Fruit fly (Drosophila melanogaster) whole organism, embryonic: ENCODE measurements around the gene Spc105R.
A peak's percentile ranks its signal among the peaks of the same experiment; 100 is the strongest.

Experiments
- Ada2b ChIP-seq: fragments of 200-800 bp; sonication (Bioruptor generic); IDR thresholded peaks from 2 replicates; pipeline ENCODE4 v1.3.6; 2022; ENCODE audit warnings: missing biosample characterization, missing genetic modification characterization
- Asciz ChIP-seq: fragments of 200-800 bp; sonication (Bioruptor generic); optimal IDR thresholded peaks from 2 replicates; lab custom pipeline; 2017; ENCODE audit warnings: missing biosample characterization, mild to moderate bottlenecking, missing genetic modification characterization, missing genetic modification reagents
- Atf6 ChIP-seq: fragments of 200-800 bp; sonication (Bioruptor generic); IDR thresholded peaks from 2 replicates; pipeline ENCODE4 v1.3.6; 2022; ENCODE audit warnings: missing biosample characterization, missing genetic modification characterization
- CG10366 ChIP-seq: fragments of 200-800 bp; sonication (Bioruptor generic); IDR thresholded peaks from 2 replicates; pipeline ENCODE4 v1.3.6; 2022; ENCODE audit warnings: missing biosample characterization, missing genetic modification characterization
- CG10565 ChIP-seq: fragments of 200-800 bp; sonication (Bioruptor generic); optimal IDR thresholded peaks from 3 replicates; lab custom pipeline; 2016; ENCODE audit warnings: missing biosample characterization, mild to moderate bottlenecking, missing genetic modification characterization
- CG11695 ChIP-seq: fragments of 200-800 bp; sonication (Bioruptor generic); IDR thresholded peaks from 3 replicates; pipeline ENCODE4 v1.3.6; 2022; ENCODE audit warnings: missing biosample characterization, missing genetic modification characterization
- CG12071 ChIP-seq: fragments of 200-800 bp; sonication (Bioruptor generic); optimal IDR thresholded peaks from 3 replicates; lab custom pipeline; 2018; ENCODE audit warnings: missing biosample characterization, mild to moderate bottlenecking, missing genetic modification characterization
- CG12104 ChIP-seq: fragments of 200-800 bp; sonication (Bioruptor generic); optimal IDR thresholded peaks from 3 replicates; lab custom pipeline; 2016; ENCODE audit warnings: missing biosample characterization, missing genetic modification characterization
- CG14441 ChIP-seq: fragments of 200-800 bp; sonication (Bioruptor generic); IDR thresholded peaks from 2 replicates; pipeline ENCODE4 v1.3.6; 2022; ENCODE audit warnings: missing biosample characterization, missing genetic modification characterization
- CG18599 ChIP-seq: fragments of 200-800 bp; sonication (Bioruptor generic); optimal IDR thresholded peaks from 3 replicates; lab custom pipeline; 2017; ENCODE audit warnings: missing biosample characterization, missing genetic modification characterization, mild to moderate bottlenecking, moderate library complexity, missing genetic modification reagents
- CG2889 ChIP-seq: fragments of 200-800 bp; sonication (Bioruptor generic); IDR thresholded peaks from 3 replicates; pipeline ENCODE4 v1.3.6; 2022; ENCODE audit warnings: missing biosample characterization, missing genetic modification characterization
- CG31388 ChIP-seq: fragments of 200-800 bp; sonication (Bioruptor generic); optimal IDR thresholded peaks from 2 replicates; lab custom pipeline; 2016; ENCODE audit warnings: missing biosample characterization, missing genetic modification characterization
- CG31441 ChIP-seq: fragments of 200-800 bp; sonication (Bioruptor generic); IDR thresholded peaks from 2 replicates; pipeline ENCODE4 v1.3.6; 2022; ENCODE audit warnings: missing biosample characterization, missing genetic modification characterization
- CG3281 ChIP-seq: fragments of 200-800 bp; sonication (Bioruptor generic); optimal IDR thresholded peaks from 3 replicates; lab custom pipeline; 2017; ENCODE audit warnings: missing biosample characterization, mild to moderate bottlenecking, missing genetic modification characterization
- CG34376 ChIP-seq: fragments of 200-800 bp; sonication (Bioruptor generic); optimal IDR thresholded peaks from 2 replicates; lab custom pipeline; 2018; ENCODE audit warnings: missing biosample characterization, mild to moderate bottlenecking, missing genetic modification characterization
- CG3838 ChIP-seq: fragments of 200-800 bp; sonication (Bioruptor generic); optimal IDR thresholded peaks from 3 replicates; lab custom pipeline; 2016; ENCODE audit warnings: missing biosample characterization, missing genetic modification characterization
- CG3995 ChIP-seq: fragments of 200-800 bp; sonication (Bioruptor generic); optimal IDR thresholded peaks from 3 replicates; lab custom pipeline; 2016; ENCODE audit warnings: missing biosample characterization, missing genetic modification characterization
- CG4424 ChIP-seq: fragments of 200-800 bp; sonication (Bioruptor generic); optimal IDR thresholded peaks from 3 replicates; lab custom pipeline; 2016; ENCODE audit warnings: missing biosample characterization, missing genetic modification characterization
- CG8290 ChIP-seq, 3 experiments: fragments of 200-800 bp; sonication (Bioruptor generic); optimal IDR thresholded peaks; 2 replicates each; lab custom pipeline; 2016 to 2019; ENCODE audit warnings: missing biosample characterization in 3 of 3, missing genetic modification characterization in 3 of 3, mild to moderate bottlenecking in 2 of 3, moderate library complexity in 1 of 3
- CHES-1-like ChIP-seq: fragments of 200-800 bp; sonication (Bioruptor generic); optimal IDR thresholded peaks from 2 replicates; lab custom pipeline; 2016; ENCODE audit warnings: missing biosample characterization, missing genetic modification characterization
- Ets65A ChIP-seq: fragments of 200-800 bp; sonication (Bioruptor generic); peaks from one replicate; lab custom pipeline; 2016; ENCODE audit warnings: missing biosample characterization, missing genetic modification characterization
- Hand ChIP-seq: fragments of 200-800 bp; sonication (Bioruptor generic); optimal IDR thresholded peaks from 2 replicates; lab custom pipeline; 2017; ENCODE audit warnings: mild to moderate bottlenecking, missing biosample characterization, missing genetic modification reagents, missing genetic modification characterization
- Hmx ChIP-seq: fragments of 200-800 bp; sonication (Bioruptor generic); optimal IDR thresholded peaks from 2 replicates; lab custom pipeline; 2016; ENCODE audit warnings: missing biosample characterization, missing genetic modification characterization
- Hr3 ChIP-seq: fragments of 200-800 bp; sonication (Bioruptor generic); optimal IDR thresholded peaks from 3 replicates; lab custom pipeline; 2016; ENCODE audit warnings: missing biosample characterization, missing genetic modification characterization
- Meics ChIP-seq: fragments of 200-800 bp; sonication (Bioruptor generic); optimal IDR thresholded peaks from 2 replicates; lab custom pipeline; 2017; ENCODE audit warnings: missing biosample characterization, mild to moderate bottlenecking, missing genetic modification characterization
- Pdp1 ChIP-seq, 2 experiments: fragments of 200-800 bp; sonication (Bioruptor generic); optimal IDR thresholded peaks; 3 replicates each; lab custom pipeline; 2016; ENCODE audit warnings: missing biosample characterization in 2 of 2, missing genetic modification characterization in 2 of 2, mild to moderate bottlenecking in 1 of 2, moderate library complexity in 1 of 2
- Scr ChIP-seq: fragments of 200-800 bp; sonication (Bioruptor generic); IDR thresholded peaks from 2 replicates; pipeline ENCODE4 v1.3.6; 2022; ENCODE audit warnings: missing biosample characterization, missing genetic modification characterization; ENCODE audit not compliant: partially characterized antibody
- Sox102F ChIP-seq: fragments of 200-800 bp; sonication (Bioruptor generic); optimal IDR thresholded peaks from 2 replicates; lab custom pipeline; 2018; ENCODE audit warnings: missing biosample characterization, mild to moderate bottlenecking, missing genetic modification characterization, moderate library complexity
- Taf1 ChIP-seq: fragments of 200-800 bp; sonication (Bioruptor generic); IDR thresholded peaks from 2 replicates; pipeline ENCODE4 v1.3.6; 2022; ENCODE audit warnings: missing biosample characterization, missing genetic modification characterization
- cad ChIP-seq: fragments of >200 bp; optimal IDR thresholded peaks from 2 replicates; lab custom pipeline; 2017; ENCODE audit warnings: missing biosample characterization, missing genetic modification characterization
- crol ChIP-seq: fragments of 200-800 bp; sonication (Bioruptor generic); IDR thresholded peaks from 2 replicates; pipeline ENCODE4 v1.3.6; 2022; ENCODE audit warnings: missing biosample characterization, missing genetic modification characterization
- cwo ChIP-seq: fragments of 200-800 bp; sonication (Bioruptor generic); optimal IDR thresholded peaks from 3 replicates; lab custom pipeline; 2017; ENCODE audit warnings: missing biosample characterization, missing genetic modification characterization, mild to moderate bottlenecking, moderate library complexity, missing genetic modification reagents
- danr ChIP-seq: fragments of 200-800 bp; sonication (Bioruptor generic); IDR thresholded peaks from 2 replicates; pipeline ENCODE4 v1.3.6; 2022; ENCODE audit warnings: missing biosample characterization, missing genetic modification characterization
- dm ChIP-seq: fragments of 200-800 bp; sonication (Bioruptor generic); optimal IDR thresholded peaks from 3 replicates; lab custom pipeline; 2016; ENCODE audit warnings: missing biosample characterization, missing genetic modification characterization
- dpn ChIP-seq, 2 experiments: fragments of 200-800 bp; sonication (Bioruptor generic); optimal IDR thresholded peaks; 3 replicates each; lab custom pipeline; 2016; ENCODE audit warnings: missing biosample characterization in 2 of 2, missing genetic modification characterization in 2 of 2
- esg ChIP-seq: fragments of 200-800 bp; sonication (Bioruptor generic); conservative IDR thresholded peaks from 2 replicates; pipeline ENCODE4 v1.3.6; 2022; ENCODE audit warnings: missing biosample characterization, missing genetic modification characterization
- fd102C ChIP-seq: fragments of 200-800 bp; sonication (Bioruptor generic); optimal IDR thresholded peaks from 2 replicates; lab custom pipeline; 2018; ENCODE audit warnings: missing biosample characterization, mild to moderate bottlenecking, missing genetic modification characterization, moderate library complexity
- her ChIP-seq: fragments of 200-800 bp; sonication (Bioruptor generic); optimal IDR thresholded peaks from 2 replicates; lab custom pipeline; 2016; ENCODE audit warnings: missing biosample characterization, missing genetic modification characterization
- ind ChIP-seq: fragments of 200-800 bp; sonication (Bioruptor generic); optimal IDR thresholded peaks from 3 replicates; lab custom pipeline; 2016; ENCODE audit warnings: missing biosample characterization, missing genetic modification characterization
- jumu ChIP-seq: fragments of 200-800 bp; sonication (Bioruptor generic); optimal IDR thresholded peaks from 3 replicates; lab custom pipeline; 2016; ENCODE audit warnings: missing biosample characterization, missing genetic modification characterization
- kay ChIP-seq: fragments of 200-800 bp; sonication (Bioruptor generic); optimal IDR thresholded peaks from 2 replicates; lab custom pipeline; 2016; ENCODE audit warnings: missing biosample characterization, missing genetic modification characterization
- sens ChIP-seq: fragments of 200-800 bp; sonication (Bioruptor generic); peaks from one replicate; lab custom pipeline; 2016; ENCODE audit warnings: missing biosample characterization, missing genetic modification characterization
- sim ChIP-seq: fragments of 200-800 bp; sonication (Bioruptor generic); IDR thresholded peaks from 2 replicates; pipeline ENCODE4 v1.3.6; 2022; ENCODE audit warnings: missing biosample characterization, missing genetic modification characterization
- tup ChIP-seq: fragments of 200-800 bp; sonication (Bioruptor generic); optimal IDR thresholded peaks from 2 replicates; lab custom pipeline; 2016; ENCODE audit warnings: missing biosample characterization, mild to moderate bottlenecking, missing genetic modification characterization, moderate library complexity
- wdn ChIP-seq: fragments of 200-800 bp; sonication (Bioruptor generic); IDR thresholded peaks from 2 replicates; pipeline ENCODE4 v1.3.6; 2022; ENCODE audit warnings: missing biosample characterization, missing genetic modification characterization
- z ChIP-seq: fragments of 200-800 bp; sonication (Bioruptor generic); IDR thresholded peaks from 3 replicates; pipeline ENCODE4 v1.3.6; 2022; ENCODE audit warnings: missing biosample characterization, missing genetic modification characterization

The Spc105R gene

dm6 chr3L:20823206-20823803, 23.1 kb downstream of the Spc105R start (continued):
- no peak for TF ChIP-seq crol (GFP tag; lab: Robert Waterston, UW)
- TF ChIP-seq sens (GFP tag; lab: Kevin White, UChicago), result peak; percentile 70
- TF ChIP-seq jumu, result no peak
- TF ChIP-seq CG10366 (GFP tag; lab: Robert Waterston, UW), result no peak
- no peak for TF ChIP-seq Scr (GFP tag; lab: Robert Waterston, UW)
- TF ChIP-seq Hmx, result peak; percentile 51
- TF ChIP-seq cad (GFP tag; lab: Kevin White, UChicago), result peak; percentile 36
- TF ChIP-seq CG34376, result no peak
- TF ChIP-seq CG18599 (GFP tag; lab: Kevin White, UChicago), result no peak
- peak; percentile 9 for TF ChIP-seq CG10565 (GFP tag; lab: Kevin White, UChicago)
- TF ChIP-seq CG31388, result peak; percentile 59

dm6 chr3L:20826950-20827910, 27.0 kb downstream of the Spc105R start:
- TF ChIP-seq ind (GFP tag; lab: Kevin White, UChicago), result peak; percentile 35
- 0 out of 3 replicates have a peak, but pooled peaks have one; percentile 34 for TF ChIP-seq CG2889 (GFP tag; lab: Robert Waterston, UW)
- peak; percentile 40 for TF ChIP-seq Meics (GFP tag; lab: Kevin White, UChicago)
- no peak for TF ChIP-seq tup (GFP tag; lab: Kevin White, UChicago)
- peak; percentile 13 for TF ChIP-seq Asciz
- peak in 1 of 2 experiments; percentile 15 for TF ChIP-seq dpn (GFP tag; optimal IDR thresholded peaks at IDR 0.05; lab: Kevin White, UChicago)
- no peak for TF ChIP-seq CG3995
- TF ChIP-seq Ada2b, result peak; percentile 49; the same call in 1 of the 2 replicates
- TF ChIP-seq fd102C (GFP tag; lab: Kevin White, UChicago), result no peak
- no peak for TF ChIP-seq her (GFP tag; lab: Kevin White, UChicago)
- TF ChIP-seq Ets65A, result peak; percentile 33
- no peak for TF ChIP-seq dm
- no peak for TF ChIP-seq CG31388
- TF ChIP-seq Hr3 (GFP tag; lab: Kevin White, UChicago), result peak; percentile 16
- no peak for TF ChIP-seq Hand (GFP tag; lab: Kevin White, UChicago)
- TF ChIP-seq Taf1 (GFP tag; lab: Robert Waterston, UW), result 0 out of 2 replicates have a peak, but pooled peaks have one; percentile 12
- TF ChIP-seq esg (GFP tag; lab: Robert Waterston, UW), result peak; percentile 28; the same call in 1 of the 2 replicates
- peak in 1 of 2 experiments; percentile 10 for TF ChIP-seq Pdp1 (GFP tag; optimal IDR thresholded peaks at IDR 0.05; lab: Kevin White, UChicago)
- TF ChIP-seq Sox102F, result peak; percentile 26
- peak; percentile 11; the same call in 1 of the 2 replicates for TF ChIP-seq CG31441
- peak; percentile 55; the same call in 1 of the 2 replicates for TF ChIP-seq Atf6 (GFP tag; lab: Robert Waterston, UW)
- peak; percentile 39; the same call in 1 of the 3 replicates for TF ChIP-seq CG11695 (GFP tag; lab: Robert Waterston, UW)
- TF ChIP-seq CG8290 (GFP tag; optimal IDR thresholded peaks at IDR 0.05; lab: Kevin White, UChicago), result no peak
- TF ChIP-seq CG8290 (tag; optimal IDR thresholded peaks at IDR 0.05; lab: Kevin White, UChicago), result no peak
- peak; percentile 19 for TF ChIP-seq cwo (GFP tag; lab: Kevin White, UChicago)
- TF ChIP-seq CHES-1-like (GFP tag; lab: Kevin White, UChicago), result no peak
- TF ChIP-seq CG12071 (GFP tag; lab: Kevin White, UChicago), result no peak
- no peak for TF ChIP-seq z (GFP tag; lab: Robert Waterston, UW)
- TF ChIP-seq sim (GFP tag; lab: Robert Waterston, UW), result no peak
- no peak for TF ChIP-seq kay (GFP tag; lab: Kevin White, UChicago)
- 0 out of 2 replicates have a peak, but pooled peaks have one; percentile 30 for TF ChIP-seq wdn
- TF ChIP-seq danr, result no peak
- peak; percentile 82 for TF ChIP-seq sens (GFP tag; lab: Kevin White, UChicago)
- TF ChIP-seq CG4424 (GFP tag; lab: Kevin White, UChicago), result no peak
- TF ChIP-seq CG3281, result peak; percentile 53
- peak; percentile 10 for TF ChIP-seq CG12104 (GFP tag; lab: Kevin White, UChicago)
- TF ChIP-seq CG3838 (GFP tag; lab: Kevin White, UChicago), result no peak
- 0 out of 2 replicates have a peak, but pooled peaks have one; percentile 36 for TF ChIP-seq CG14441
